Fruit fly (Drosophila melanogaster) whole organism, embryonic: Measurements from ENCODE around the gene spo.

ENCODE experiments used
- Atf6 ChIP-seq: fragments of 200-800 bp; sonication (Bioruptor generic); IDR thresholded peaks from 2 replicates; pipeline ENCODE4 v1.3.6; 2022; ENCODE audit warnings: missing biosample characterization, missing genetic modification characterization
- B-H1 ChIP-seq: fragments of 200-800 bp; sonication (Bioruptor generic); IDR thresholded peaks from 3 replicates; pipeline ENCODE4 v1.3.6; 2022; ENCODE audit warnings: missing biosample characterization, missing genetic modification characterization
- CG10321 ChIP-seq: fragments of 200-800 bp; sonication (Bioruptor generic); IDR thresholded peaks from 2 replicates; pipeline ENCODE4 v1.3.6; 2022; ENCODE audit warnings: missing biosample characterization, missing genetic modification characterization
- CG10543 ChIP-seq: fragments of 200-800 bp; sonication (Bioruptor generic); optimal IDR thresholded peaks from 3 replicates; lab custom pipeline; 2017; ENCODE audit warnings: missing biosample characterization, mild to moderate bottlenecking, missing genetic modification characterization, moderate library complexity
- CG10565 ChIP-seq: fragments of 200-800 bp; sonication (Bioruptor generic); optimal IDR thresholded peaks from 3 replicates; lab custom pipeline; 2016; ENCODE audit warnings: missing biosample characterization, mild to moderate bottlenecking, missing genetic modification characterization
- CG14050 ChIP-seq: fragments of 200-800 bp; sonication (Bioruptor generic); IDR thresholded peaks from 3 replicates; pipeline ENCODE4 v1.3.6; 2022; ENCODE audit warnings: missing biosample characterization, missing genetic modification characterization
- CG15479 ChIP-seq: fragments of 200-800 bp; sonication (Bioruptor generic); optimal IDR thresholded peaks from 3 replicates; lab custom pipeline; 2019; ENCODE audit warnings: missing biosample characterization, mild to moderate bottlenecking, missing genetic modification characterization, moderate library complexity
- CG17359 ChIP-seq: fragments of 200-800 bp; sonication (Bioruptor generic); optimal IDR thresholded peaks from 3 replicates; lab custom pipeline; 2018; ENCODE audit warnings: missing biosample characterization, mild to moderate bottlenecking, missing genetic modification characterization, moderate library complexity
- CG17612 ChIP-seq: fragments of 200-800 bp; sonication (Bioruptor generic); IDR thresholded peaks from 2 replicates; pipeline ENCODE4 v1.3.6; 2022; ENCODE audit warnings: missing biosample characterization, missing genetic modification characterization
- CG17829 ChIP-seq: fragments of 200-800 bp; optimal IDR thresholded peaks from 2 replicates; lab custom pipeline; 2019; ENCODE audit warnings: missing biosample characterization, mild to moderate bottlenecking, missing genetic modification characterization, moderate library complexity
- CG30431 ChIP-seq: fragments of 200-800 bp; sonication (Bioruptor generic); optimal IDR thresholded peaks from 2 replicates; lab custom pipeline; 2017; ENCODE audit warnings: missing biosample characterization, missing genetic modification characterization
- CG31388 ChIP-seq: fragments of 200-800 bp; sonication (Bioruptor generic); optimal IDR thresholded peaks from 2 replicates; lab custom pipeline; 2016; ENCODE audit warnings: missing biosample characterization, missing genetic modification characterization
- CG6654 ChIP-seq: fragments of 200-800 bp; sonication (Bioruptor generic); optimal IDR thresholded peaks from 2 replicates; lab custom pipeline; 2017; ENCODE audit warnings: missing biosample characterization, mild to moderate bottlenecking, missing genetic modification characterization
- CG6791 ChIP-seq: fragments of 200-800 bp; sonication (Bioruptor generic); IDR thresholded peaks from 3 replicates; pipeline ENCODE4 v1.3.6; 2022; ENCODE audit warnings: missing biosample characterization, missing genetic modification characterization; ENCODE audit not compliant: partially characterized antibody
- CG8290 ChIP-seq, 3 experiments: fragments of 200-800 bp; sonication (Bioruptor generic); optimal IDR thresholded peaks; 2 replicates each; lab custom pipeline; 2016 to 2019; ENCODE audit warnings: missing biosample characterization in 3 of 3, missing genetic modification characterization in 3 of 3, mild to moderate bottlenecking in 2 of 3, moderate library complexity in 1 of 3
- CG9797 ChIP-seq: fragments of 200-800 bp; sonication (Bioruptor generic); optimal IDR thresholded peaks from 3 replicates; lab custom pipeline; 2018; ENCODE audit warnings: missing biosample characterization, mild to moderate bottlenecking, missing genetic modification characterization
- CG9876 ChIP-seq: fragments of 200-800 bp; sonication (Bioruptor generic); optimal IDR thresholded peaks from 2 replicates; lab custom pipeline; 2016; ENCODE audit warnings: missing biosample characterization, missing genetic modification characterization
- CrebB ChIP-seq: fragments of 200-800 bp; sonication (Bioruptor generic); optimal IDR thresholded peaks from 3 replicates; lab custom pipeline; 2018; ENCODE audit warnings: missing biosample characterization, mild to moderate bottlenecking, missing genetic modification characterization
- Dbx ChIP-seq: fragments of 200-800 bp; sonication (Bioruptor generic); IDR thresholded peaks from 3 replicates; pipeline ENCODE4 v1.3.6; 2022; ENCODE audit warnings: missing biosample characterization, missing genetic modification characterization
- Dll ChIP-seq: fragments of 200-800 bp; sonication (Bioruptor generic); IDR thresholded peaks from 4 replicates; pipeline ENCODE4 v1.3.6; 2022; ENCODE audit warnings: missing biosample characterization, missing genetic modification characterization; ENCODE audit not compliant: partially characterized antibody
- Dp ChIP-seq: fragments of 200-800 bp; sonication (Bioruptor generic); optimal IDR thresholded peaks from 2 replicates; lab custom pipeline; 2018; ENCODE audit warnings: missing biosample characterization, mild to moderate bottlenecking, missing genetic modification characterization, moderate library complexity
- Elba2 ChIP-seq: fragments of 200-800 bp; sonication (Bioruptor generic); optimal IDR thresholded peaks from 3 replicates; lab custom pipeline; 2016; ENCODE audit warnings: missing biosample characterization, missing genetic modification characterization
- Hey ChIP-seq: fragments of 200-800 bp; sonication (Bioruptor generic); optimal IDR thresholded peaks from 3 replicates; lab custom pipeline; 2018; ENCODE audit warnings: missing biosample characterization, mild to moderate bottlenecking, missing genetic modification characterization
- HmgD ChIP-seq: fragments of 200-800 bp; sonication (Bioruptor generic); optimal IDR thresholded peaks from 3 replicates; lab custom pipeline; 2016; ENCODE audit warnings: missing biosample characterization, missing genetic modification characterization
- Hr51 ChIP-seq, 2 experiments: fragments of 200-800 bp; sonication (Bioruptor generic); optimal IDR thresholded peaks; 2 replicates in 1 of 2; 3 replicates in 1 of 2; lab custom pipeline; 2016 to 2018; ENCODE audit warnings: missing biosample characterization in 2 of 2, missing genetic modification characterization in 2 of 2, mild to moderate bottlenecking in 1 of 2, moderate library complexity in 1 of 2
- Myb ChIP-seq: fragments of 200-800 bp; sonication (Bioruptor generic); optimal IDR thresholded peaks from 2 replicates; lab custom pipeline; 2016; ENCODE audit warnings: missing biosample characterization, missing genetic modification characterization
- NC2β ChIP-seq: fragments of 200-800 bp; sonication (Bioruptor generic); optimal IDR thresholded peaks from 2 replicates; lab custom pipeline; 2016; ENCODE audit warnings: missing biosample characterization, missing genetic modification characterization
- Neu2 ChIP-seq: fragments of 200-800 bp; sonication (Bioruptor generic); optimal IDR thresholded peaks from 3 replicates; lab custom pipeline; 2016; ENCODE audit warnings: missing biosample characterization, missing genetic modification characterization, borderline replicate concordance
- Ptx1 ChIP-seq: fragments of 200-800 bp; sonication (Bioruptor generic); IDR thresholded peaks from 2 replicates; pipeline ENCODE4 v1.3.6; 2022; ENCODE audit warnings: missing biosample characterization, missing genetic modification characterization
- Ravus ChIP-seq: fragments of 200-800 bp; sonication (Bioruptor generic); IDR thresholded peaks from 2 replicates; pipeline ENCODE4 v1.3.6; 2022; ENCODE audit warnings: missing biosample characterization, missing genetic modification characterization
- Vsx1 ChIP-seq: fragments of 200-800 bp; sonication (Bioruptor generic); optimal IDR thresholded peaks from 2 replicates; lab custom pipeline; 2017; ENCODE audit warnings: missing biosample characterization, mild to moderate bottlenecking, missing genetic modification characterization, missing genetic modification reagents
- amos ChIP-seq: fragments of 200-800 bp; sonication (Bioruptor generic); IDR thresholded peaks from 2 replicates; pipeline ENCODE4 v1.3.6; 2022; ENCODE audit warnings: missing biosample characterization, missing genetic modification characterization; ENCODE audit not compliant: partially characterized antibody
- ato ChIP-seq: fragments of 200-800 bp; sonication (Bioruptor generic); IDR thresholded peaks from 2 replicates; pipeline ENCODE4 v1.3.6; 2022; ENCODE audit warnings: missing biosample characterization, missing genetic modification characterization; ENCODE audit not compliant: partially characterized antibody
- az2 ChIP-seq: fragments of 200-800 bp; sonication (Bioruptor generic); optimal IDR thresholded peaks from 3 replicates; lab custom pipeline; 2016; ENCODE audit warnings: missing biosample characterization, missing genetic modification characterization
- bbx ChIP-seq: fragments of 200-800 bp; sonication (Bioruptor generic); IDR thresholded peaks from 2 replicates; pipeline ENCODE4 v1.3.6; 2022; ENCODE audit warnings: missing biosample characterization, missing genetic modification characterization; ENCODE audit not compliant: partially characterized antibody
- chinmo ChIP-seq: fragments of 200-800 bp; sonication (Bioruptor generic); IDR thresholded peaks from 4 replicates; pipeline ENCODE4 v1.3.6; 2022; ENCODE audit warnings: missing biosample characterization, missing genetic modification characterization; ENCODE audit not compliant: partially characterized antibody
- chm ChIP-seq: fragments of 200-800 bp; sonication (Bioruptor generic); IDR thresholded peaks from 2 replicates; pipeline ENCODE4 v1.3.6; 2022; ENCODE audit warnings: missing biosample characterization, missing genetic modification characterization
- ci ChIP-seq: fragments of 200-800 bp; sonication (Bioruptor generic); IDR thresholded peaks from 3 replicates; pipeline ENCODE4 v1.3.6; 2022; ENCODE audit warnings: missing biosample characterization, missing genetic modification characterization
- corto ChIP-seq: fragments of 200-800 bp; sonication (Bioruptor generic); optimal IDR thresholded peaks from 2 replicates; lab custom pipeline; 2016; ENCODE audit warnings: missing biosample characterization, mild to moderate bottlenecking, missing genetic modification characterization, moderate library complexity
- croc ChIP-seq: fragments of 200-800 bp; sonication (Bioruptor generic); conservative IDR thresholded peaks from 3 replicates; pipeline ENCODE4 v1.3.6; 2022; ENCODE audit warnings: missing biosample characterization, missing genetic modification characterization
- crol ChIP-seq: fragments of 200-800 bp; sonication (Bioruptor generic); IDR thresholded peaks from 2 replicates; pipeline ENCODE4 v1.3.6; 2022; ENCODE audit warnings: missing biosample characterization, missing genetic modification characterization
- en ChIP-seq: fragments of 200-800 bp; sonication (Bioruptor generic); optimal IDR thresholded peaks from 2 replicates; lab custom pipeline; 2016; ENCODE audit warnings: missing biosample characterization, missing genetic modification characterization
- eyg ChIP-seq: fragments of 200-800 bp; sonication (Bioruptor generic); optimal IDR thresholded peaks from 3 replicates; lab custom pipeline; 2016; ENCODE audit warnings: missing biosample characterization, missing genetic modification characterization
- fru ChIP-seq: fragments of >200 bp; optimal IDR thresholded peaks from 2 replicates; lab custom pipeline; 2017
- hbn ChIP-seq: fragments of 200-800 bp; sonication (Bioruptor generic); IDR thresholded peaks from 2 replicates; pipeline ENCODE4 v1.3.6; 2022; ENCODE audit warnings: missing biosample characterization, missing genetic modification characterization; ENCODE audit not compliant: partially characterized antibody
- lmd ChIP-seq: fragments of 200-800 bp; sonication (Bioruptor generic); IDR thresholded peaks from 2 replicates; pipeline ENCODE4 v1.3.6; 2022; ENCODE audit warnings: missing biosample characterization, missing genetic modification characterization
- p53 ChIP-seq: fragments of 200-800 bp; sonication (Bioruptor generic); optimal IDR thresholded peaks from 2 replicates; lab custom pipeline; 2016; ENCODE audit warnings: missing biosample characterization, missing genetic modification characterization
- sc ChIP-seq, 3 experiments: fragments of >200 bp in 2 of 3; fragments of 200-800 bp in 1 of 3; sonication (Bioruptor generic) in 1 of 3; optimal IDR thresholded peaks; 2 replicates in 2 of 3; 3 replicates in 1 of 3; lab custom pipeline; 2017; ENCODE audit warnings: mild to moderate bottlenecking in 1 of 3, missing biosample characterization in 1 of 3, missing genetic modification characterization in 1 of 3, missing genetic modification reagents in 1 of 3
- sna ChIP-seq: fragments of 200-800 bp; sonication (Bioruptor generic); IDR thresholded peaks from 2 replicates; pipeline ENCODE4 v1.3.6; 2022; ENCODE audit warnings: missing biosample characterization, missing genetic modification characterization; ENCODE audit not compliant: partially characterized antibody

Gene spo

DNA sequence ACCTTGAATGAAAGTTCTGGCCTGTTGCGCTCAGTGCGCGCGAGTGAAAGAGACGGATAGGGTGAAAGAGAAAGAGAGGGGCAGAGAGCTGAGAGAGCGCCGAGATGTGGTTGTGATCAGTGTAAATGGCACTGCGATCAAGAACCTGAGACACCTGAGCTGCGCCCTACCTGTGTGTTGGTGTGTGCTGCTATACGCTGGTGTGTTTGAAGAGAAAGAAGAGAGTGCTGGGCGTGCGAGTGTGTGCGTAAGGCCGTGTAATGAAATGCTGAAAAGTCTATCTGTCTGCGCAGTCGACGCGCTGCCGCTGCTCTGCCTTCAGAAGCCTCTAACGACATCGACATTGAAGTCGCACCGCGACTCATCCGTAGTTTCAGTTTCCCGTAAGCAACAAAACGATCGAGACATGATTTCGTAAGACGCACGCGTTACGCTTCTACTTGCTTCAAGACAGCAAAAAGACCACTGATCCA, 38.3 kb upstream of the spo start, which contains the start of gene Blimp-1 (continued):
- TF ChIP-seq ci (GFP tag; lab: Robert Waterston, UW), result no peak
- TF ChIP-seq eyg (GFP tag; lab: Kevin White, UChicago), result no peak
- TF ChIP-seq Ptx1 (GFP tag; lab: Robert Waterston, UW), result no peak
- no peak for TF ChIP-seq CG14050 (GFP tag; lab: Robert Waterston, UW)
- TF ChIP-seq Dbx (GFP tag; lab: Robert Waterston, UW), result 0 out of 3 replicates have a peak, but pooled peaks have one; percentile 16
- no peak for TF ChIP-seq CG31388 (GFP tag; lab: Kevin White, UChicago)
- TF ChIP-seq HmgD (GFP tag; lab: Kevin White, UChicago), result no peak
- no peak for TF ChIP-seq corto (GFP tag; lab: Kevin White, UChicago)
- no peak for TF ChIP-seq fru (lab: Kevin White, UChicago)
- TF ChIP-seq CG15479 (GFP tag; lab: Kevin White, UChicago), result peak; percentile 82
- no peak for TF ChIP-seq lmd (GFP tag; lab: Robert Waterston, UW)
- TF ChIP-seq sna (GFP tag; lab: Robert Waterston, UW), result no peak
- TF ChIP-seq B-H1 (GFP tag; lab: Robert Waterston, UW), result no peak
- no peak for TF ChIP-seq Ravus
- no peak for TF ChIP-seq CG9797
- no peak for TF ChIP-seq CG17359
- TF ChIP-seq p53 (GFP tag; lab: Kevin White, UChicago), result no peak
- no peak for TF ChIP-seq Hey (tag; lab: Kevin White, UChicago)
- 0 out of 2 replicates have a peak, but pooled peaks have one; percentile 27 for TF ChIP-seq CG10321 (GFP tag; lab: Robert Waterston, UW)
- no peak for TF ChIP-seq CG8290 (GFP tag; optimal IDR thresholded peaks at IDR 0.05; lab: Kevin White, UChicago)
- no peak for TF ChIP-seq CG8290 (tag; optimal IDR thresholded peaks at IDR 0.05; lab: Kevin White, UChicago)
- TF ChIP-seq croc (GFP tag; lab: Robert Waterston, UW), result no peak
- no peak for TF ChIP-seq CG6791 (GFP tag; lab: Robert Waterston, UW)
- no peak for TF ChIP-seq az2 (GFP tag; lab: Kevin White, UChicago)
- no peak for TF ChIP-seq en (GFP tag; lab: Kevin White, UChicago)
- no peak for TF ChIP-seq ato (GFP tag; lab: Robert Waterston, UW)
- no peak for TF ChIP-seq amos (GFP tag; lab: Robert Waterston, UW)
- no peak for TF ChIP-seq CG30431 (GFP tag; lab: Kevin White, UChicago)
- no peak for TF ChIP-seq hbn
- no peak for TF ChIP-seq Dp (GFP tag; lab: Kevin White, UChicago)
- TF ChIP-seq bbx (GFP tag; lab: Robert Waterston, UW), result 0 out of 2 replicates have a peak, but pooled peaks have one; percentile 16
- TF ChIP-seq Myb (GFP tag; lab: Kevin White, UChicago), result no peak
- no peak for TF ChIP-seq CrebB (tag; lab: Kevin White, UChicago)
- TF ChIP-seq CG9876 (GFP tag; lab: Kevin White, UChicago), result no peak
- no peak for TF ChIP-seq CG10565 (GFP tag; lab: Kevin White, UChicago)
- TF ChIP-seq crol, result 0 out of 2 replicates have a peak, but pooled peaks have one; percentile 27
- TF ChIP-seq NC2β, result no peak
- no peak for TF ChIP-seq Elba2 (GFP tag; lab: Kevin White, UChicago)
- no peak for TF ChIP-seq Vsx1 (GFP tag; lab: Kevin White, UChicago)
- TF ChIP-seq CG10543 (GFP tag; lab: Kevin White, UChicago), result no peak
- 0 out of 4 replicates have a peak, but pooled peaks have one; percentile 57 for TF ChIP-seq chinmo (GFP tag; lab: Robert Waterston, UW)
- no peak for TF ChIP-seq CG17829 (tag; lab: Kevin White, UChicago)
- TF ChIP-seq CG6654 (GFP tag; lab: Kevin White, UChicago), result no peak
- no peak for TF ChIP-seq Atf6 (GFP tag; lab: Robert Waterston, UW)
- peak; percentile 19; the same call in 1 of the 2 replicates for TF ChIP-seq chm (GFP tag; lab: Robert Waterston, UW)
- TF ChIP-seq Neu2 (GFP tag; lab: Kevin White, UChicago), result no peak
- TF ChIP-seq CG17612 (GFP tag; lab: Robert Waterston, UW), result no peak
- TF ChIP-seq Dll (GFP tag; lab: Robert Waterston, UW), result 0 out of 4 replicates have a peak, but pooled peaks have one; percentile 17
- no peak for TF ChIP-seq Hr51 (GFP tag; optimal IDR thresholded peaks at IDR 0.05; lab: Kevin White, UChicago)
- TF ChIP-seq sc (optimal IDR thresholded peaks at IDR 0.05; lab: Kevin White, UChicago), result no peak
- no peak for TF ChIP-seq sc (GFP tag; optimal IDR thresholded peaks at IDR 0.05; lab: Kevin White, UChicago)
